Fruit fly (Drosophila melanogaster): ENCODE measurements around the gene CG18178.

DNA sequence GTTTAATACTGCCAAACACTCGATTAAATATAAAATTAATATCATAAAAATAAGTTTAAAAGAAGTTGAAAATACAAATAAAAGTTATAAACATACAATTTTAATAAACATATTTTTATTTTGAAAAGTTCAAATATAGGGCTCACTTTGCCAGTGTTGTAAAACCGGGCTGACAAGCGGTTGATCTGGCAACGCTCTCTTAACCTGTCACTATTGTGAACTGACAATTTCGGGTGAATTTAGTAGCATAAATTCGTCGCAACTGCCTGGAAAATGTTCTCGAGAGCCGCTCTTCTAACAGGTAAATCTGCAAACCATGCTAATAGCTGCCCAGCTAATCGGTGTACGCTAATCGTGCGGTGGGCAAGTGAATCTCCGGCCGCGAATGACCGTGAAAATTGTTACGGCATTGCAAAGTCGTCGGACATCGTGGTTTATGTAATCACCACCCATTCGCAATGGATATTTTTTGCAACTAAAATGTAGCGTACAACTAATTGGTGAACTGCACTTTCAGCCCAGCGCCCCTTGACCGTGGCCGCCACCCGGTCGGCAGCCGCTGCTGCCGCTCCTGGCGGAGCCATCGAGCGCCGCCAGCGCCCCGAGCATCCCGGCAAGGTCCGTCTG is 11.0 kb upstream of the CG18178 start, which contains the start of gene ATPsynB:
- TF ChIP-seq Chrac-16 (GFP tag; optimal IDR thresholded peaks at IDR 0.05) (peak; percentile 9), CG16779 (GFP tag; IDR thresholded peaks at IDR 0.05) (no peak), Side (GFP tag; optimal IDR thresholded peaks at IDR 0.05) (no peak), CG9609 (GFP tag; optimal IDR thresholded peaks at IDR 0.05) (no peak), YL-1 (GFP tag; optimal IDR thresholded peaks at IDR 0.05) (peak; percentile 97), Adf1 (GFP tag; IDR thresholded peaks at IDR 0.05) (no peak), dysf (GFP tag; IDR thresholded peaks at IDR 0.05) (no peak; the same call in 2 of the 3 replicates), shn (GFP tag; optimal IDR thresholded peaks at IDR 0.05) (no peak), stwl (tag; optimal IDR thresholded peaks at IDR 0.05) (peak; percentile 93), CG5245 (GFP tag; optimal IDR thresholded peaks at IDR 0.05) (no peak), CHES-1-like (GFP tag; optimal IDR thresholded peaks at IDR 0.05) (no peak)

Measured in whole organism, embryonic.